Worm (Caenorhabditis elegans): ENCODE data around the gene C28A5.6.

The C28A5.6 gene

ce11 chrIII:4404339-4404836 is 24.9 kb downstream of the C28A5.6 start, which contains the start of the genes R07E5.17 and snfc-5:
R07E5.17 (minus strand) TSS chrIII:4404436.
snfc-5 (plus strand) TSS chrIII:4404786.
- TF ChIP-seq Y95B8A.8 (GFP tag; IDR thresholded peaks at IDR 0.05) (no peak), ceh-27 (GFP tag; optimal IDR thresholded peaks at IDR 0.05) (no peak), F33H1.4 (GFP tag; IDR thresholded peaks at IDR 0.05) (no peak), nhr-90 (tag; optimal IDR thresholded peaks at IDR 0.05) (no peak), ztf-22 (GFP tag; optimal IDR thresholded peaks at IDR 0.05) (no peak), ceh-100 (GFP tag; IDR thresholded peaks at IDR 0.05) (no peak), tlf-1 (GFP tag; optimal IDR thresholded peaks at IDR 0.05) (no peak), nhr-120 (GFP tag; IDR thresholded peaks at IDR 0.05) (no peak), B0261.1 (tag; optimal IDR thresholded peaks at IDR 0.05) (no peak), cebp-1 (GFP tag; IDR thresholded peaks at IDR 0.05) (no peak), cebp-1 (tag; optimal IDR thresholded peaks at IDR 0.05) (no peak), hmg-1.2 (GFP tag; IDR thresholded peaks at IDR 0.05) (peak; percentile 15; the same call in 1 of the 2 replicates), mcd-1 (GFP tag; IDR thresholded peaks at IDR 0.05) (0 out of 2 replicates have a peak, but pooled peaks have one; percentile 22), dox-1 (GFP tag; IDR thresholded peaks at IDR 0.05) (0 out of 2 replicates have a peak, but pooled peaks have one; percentile 28), let-607 (tag; optimal IDR thresholded peaks at IDR 0.05) (no peak), madf-3 (GFP tag; IDR thresholded peaks at IDR 0.05) (peak; percentile 92), madf-8 (GFP tag; conservative IDR thresholded peaks at IDR 0.05) (no peak), attf-3 (GFP tag; conservative IDR thresholded peaks at IDR 0.05) (no peak), ceh-40 (GFP tag; IDR thresholded peaks at IDR 0.05) (no peak), attf-5 (GFP tag; optimal IDR thresholded peaks at IDR 0.05) (peak; percentile 68), K12H6.12 (tag; optimal IDR thresholded peaks at IDR 0.05) (no peak), F23B12.7 (tag; optimal IDR thresholded peaks at IDR 0.05; ENCODE audit: insufficient read depth) (peak; percentile 32)

ce11 chrIII:4401142-4401541 is 28.2 kb downstream of the C28A5.6 start, which contains the start of gene R07E5.15:
R07E5.15 (plus strand) TSS chrIII:4401442.
- TF ChIP-seq ets-4 (GFP tag; optimal IDR thresholded peaks at IDR 0.05) = no peak
- no peak for TF ChIP-seq attf-5 (GFP tag; optimal IDR thresholded peaks at IDR 0.05)
- TF ChIP-seq pbrm-1 (GFP tag; IDR thresholded peaks at IDR 0.05) = no peak
- no peak for TF ChIP-seq F23B12.7 (tag; optimal IDR thresholded peaks at IDR 0.05; ENCODE audit: insufficient read depth)
- TF ChIP-seq lin-35 (GFP tag; optimal IDR thresholded peaks at IDR 0.05) = no peak
- no peak for TF ChIP-seq F33H1.4 (GFP tag; IDR thresholded peaks at IDR 0.05)
- no peak for TF ChIP-seq C06A6.2 (GFP tag; conservative IDR thresholded peaks at IDR 0.05)
- no peak for TF ChIP-seq tbx-9 (tag; optimal IDR thresholded peaks at IDR 0.05; ENCODE audit: borderline replicate concordance)
- TF ChIP-seq ztf-28 (GFP tag; IDR thresholded peaks at IDR 0.05) = no peak
- no peak for TF ChIP-seq snpc-3.4 (tag; optimal IDR thresholded peaks at IDR 0.05)
- no peak for TF ChIP-seq Y53G8AR.9 (GFP tag; conservative IDR thresholded peaks at IDR 0.05)
- TF ChIP-seq ceh-27 (GFP tag; optimal IDR thresholded peaks at IDR 0.05) = no peak
- no peak for TF ChIP-seq xnd-1 (tag; optimal IDR thresholded peaks at IDR 0.05)
- no peak for TF ChIP-seq F52B5.7 (tag; optimal IDR thresholded peaks at IDR 0.05)
- no peak for TF ChIP-seq dpl-1 (GFP tag; optimal IDR thresholded peaks at IDR 0.05)
- TF ChIP-seq mes-4 (tag; optimal IDR thresholded peaks at IDR 0.05) = no peak
- TF ChIP-seq let-607 (tag; optimal IDR thresholded peaks at IDR 0.05) = no peak

ce11 chrIII:4398463-4398862 is 30.8 kb downstream of the C28A5.6 start, which contains the start of gene R07E5.6:
R07E5.6 (plus strand) TSS chrIII:4398763.
- TF ChIP-seq ceh-91 (GFP tag; IDR thresholded peaks at IDR 0.05) (no peak), let-526 (GFP tag; IDR thresholded peaks at IDR 0.05) (no peak), lir-1 (GFP tag; conservative IDR thresholded peaks at IDR 0.05) (no peak), ztf-22 (GFP tag; optimal IDR thresholded peaks at IDR 0.05) (no peak), nhr-179 (tag; optimal IDR thresholded peaks at IDR 0.05) (no peak)
